Worm (Caenorhabditis elegans) whole organism, young adult: Measurements from ENCODE around the gene C27H6.8.
A peak's percentile ranks its signal among the peaks of the same experiment; 100 is the strongest.

Experiments used
- F52B5.7 ChIP-seq: sonication (generic microtip); optimal IDR thresholded peaks from 2 replicates; lab custom pipeline; 2016; ENCODE audit warnings: mild to moderate bottlenecking, missing genetic modification characterization, missing compliant biosample characterization
- K11D2.4 ChIP-seq: fragments of 200-800 bp; sonication (Bioruptor generic); IDR thresholded peaks from 2 replicates; pipeline ENCODE4 v1.3.6; 2022; ENCODE audit warnings: missing genetic modification reagents, missing genetic modification characterization, missing compliant biosample characterization
- K12H6.12 ChIP-seq: fragments of 200-800 bp; sonication (Bioruptor generic); optimal IDR thresholded peaks from 2 replicates; lab custom pipeline; 2018; ENCODE audit warnings: mild to moderate bottlenecking, missing genetic modification characterization, missing compliant biosample characterization
- Y53G8AR.9 ChIP-seq: fragments of 200-800 bp; sonication (Bioruptor generic); conservative IDR thresholded peaks from 2 replicates; pipeline ENCODE4 v1.3.6; 2022; ENCODE audit warnings: missing genetic modification reagents, missing genetic modification characterization, missing compliant biosample characterization
- Y67H2A.10 ChIP-seq: fragments of 200-800 bp; sonication (Bioruptor generic); conservative IDR thresholded peaks from 2 replicates; pipeline ENCODE4 v1.3.6; 2022; ENCODE audit warnings: missing genetic modification reagents, missing genetic modification characterization, missing compliant biosample characterization
- aptf-3 ChIP-seq: fragments of 200-800 bp; sonication (Bioruptor generic); IDR thresholded peaks from 2 replicates; pipeline ENCODE4 v1.3.6; 2022; ENCODE audit warnings: missing genetic modification characterization, missing compliant biosample characterization
- ccch-3 ChIP-seq: fragments of 200-800 bp; sonication (Bioruptor generic); optimal IDR thresholded peaks from 2 replicates; lab custom pipeline; 2018; ENCODE audit warnings: mild to moderate bottlenecking, missing genetic modification characterization, missing compliant biosample characterization
- cebp-1 ChIP-seq, 2 experiments: fragments of 200-800 bp in 1 of 2; sonication (Bioruptor generic) in 1 of 2; sonication (generic microtip) in 1 of 2; IDR thresholded peaks in 1 of 2; optimal IDR thresholded peaks in 1 of 2; 2 replicates each; pipeline versions ENCODE4 v1.3.6 to Lab custom; 2017 to 2022; ENCODE audit warnings: missing compliant biosample characterization in 2 of 2, missing genetic modification characterization in 2 of 2, mild to moderate bottlenecking in 1 of 2, missing genetic modification reagents in 1 of 2, moderate library complexity in 1 of 2
- ceh-100 ChIP-seq: fragments of 200-800 bp; sonication (Bioruptor generic); IDR thresholded peaks from 2 replicates; pipeline ENCODE4 v1.3.6; 2022; ENCODE audit warnings: missing genetic modification reagents, missing genetic modification characterization, missing compliant biosample characterization
- ceh-27 ChIP-seq: fragments of 200-800 bp; sonication (Bioruptor generic); optimal IDR thresholded peaks from 2 replicates; lab custom pipeline; 2018; ENCODE audit warnings: mild to moderate bottlenecking, missing genetic modification characterization, moderate library complexity, missing compliant biosample characterization
- ceh-40 ChIP-seq: fragments of 200-800 bp; sonication (Bioruptor generic); IDR thresholded peaks from 2 replicates; pipeline ENCODE4 v1.3.6; 2022; ENCODE audit warnings: missing genetic modification characterization, missing compliant biosample characterization
- ceh-58 ChIP-seq: fragments of 200-800 bp; sonication (Bioruptor generic); IDR thresholded peaks from 2 replicates; pipeline ENCODE4 v1.3.6; 2022; ENCODE audit warnings: missing genetic modification characterization, missing compliant biosample characterization
- chd-7 ChIP-seq: sonication (generic microtip); optimal IDR thresholded peaks from 2 replicates; lab custom pipeline; 2016; ENCODE audit warnings: mild to moderate bottlenecking, missing genetic modification characterization, moderate library complexity, missing compliant biosample characterization
- die-1 ChIP-seq: sonication (generic microtip); optimal IDR thresholded peaks from 2 replicates; lab custom pipeline; 2016; ENCODE audit warnings: missing genotype, mild to moderate bottlenecking, missing genetic modification characterization, missing compliant biosample characterization
- ekl-4 ChIP-seq: fragments of 200-800 bp; sonication (Bioruptor generic); IDR thresholded peaks from 2 replicates; pipeline ENCODE4 v1.3.6; 2022; ENCODE audit warnings: missing genetic modification reagents, missing genetic modification characterization, missing compliant biosample characterization
- ets-4 ChIP-seq: fragments of 200-800 bp; sonication (Bioruptor generic); optimal IDR thresholded peaks from 2 replicates; lab custom pipeline; 2018; ENCODE audit warnings: mild to moderate bottlenecking, missing genetic modification characterization, missing compliant biosample characterization
- hlh-12 ChIP-seq: sonication (generic microtip); optimal IDR thresholded peaks from 2 replicates; lab custom pipeline; 2016; ENCODE audit warnings: missing genetic modification characterization, missing compliant biosample characterization
- hlh-26 ChIP-seq: fragments of 200-800 bp; sonication (Bioruptor generic); conservative IDR thresholded peaks from 2 replicates; pipeline ENCODE4 v1.3.6; 2022; ENCODE audit warnings: missing genetic modification reagents, missing genetic modification characterization, missing compliant biosample characterization
- hmg-1.2 ChIP-seq: fragments of 200-800 bp; sonication (Bioruptor generic); IDR thresholded peaks from 2 replicates; pipeline ENCODE4 v1.3.6; 2022; ENCODE audit warnings: missing genetic modification reagents, missing genetic modification characterization, missing compliant biosample characterization
- hmg-20 ChIP-seq: fragments of 200-800 bp; sonication (Bioruptor generic); IDR thresholded peaks from 2 replicates; pipeline ENCODE4 v1.3.6; 2022; ENCODE audit warnings: missing genetic modification reagents, missing genetic modification characterization, missing compliant biosample characterization
- hrde-1 ChIP-seq: sonication (generic microtip); optimal IDR thresholded peaks from 2 replicates; lab custom pipeline; 2016; ENCODE audit warnings: missing genetic modification characterization, mild to moderate bottlenecking, missing compliant biosample characterization, moderate library complexity, missing genotype, missing genetic modification reagents, borderline replicate concordance
- lin-40 ChIP-seq: sonication (generic microtip); optimal IDR thresholded peaks from 2 replicates; lab custom pipeline; 2016; ENCODE audit warnings: missing genetic modification characterization, mild to moderate bottlenecking, missing compliant biosample characterization, missing genotype, missing genetic modification reagents
- lir-1 ChIP-seq: fragments of 200-800 bp; sonication (Bioruptor generic); conservative IDR thresholded peaks from 2 replicates; pipeline ENCODE4 v1.3.6; 2022; ENCODE audit warnings: missing genetic modification reagents, missing genetic modification characterization, missing compliant biosample characterization
- madf-6 ChIP-seq: fragments of 200-800 bp; sonication (Bioruptor generic); IDR thresholded peaks from 2 replicates; pipeline ENCODE4 v1.3.6; 2022; ENCODE audit warnings: missing genetic modification reagents, missing genetic modification characterization, missing compliant biosample characterization
- mel-28 ChIP-seq: sonication (generic microtip); optimal IDR thresholded peaks from 2 replicates; lab custom pipeline; 2016; ENCODE audit warnings: borderline replicate concordance, mild to moderate bottlenecking, missing genetic modification characterization, missing compliant biosample characterization
- mes-4 ChIP-seq: sonication (generic microtip); optimal IDR thresholded peaks from 2 replicates; lab custom pipeline; 2016; ENCODE audit warnings: missing genotype, missing genetic modification characterization, missing compliant biosample characterization
- nfyb-1 ChIP-seq: fragments of 200-800 bp; sonication (Bioruptor generic); IDR thresholded peaks from 2 replicates; pipeline ENCODE4 v1.3.6; 2022; ENCODE audit warnings: missing genetic modification reagents, missing genetic modification characterization, missing compliant biosample characterization
- nhr-120 ChIP-seq: fragments of 200-800 bp; sonication (Bioruptor generic); IDR thresholded peaks from 2 replicates; pipeline ENCODE4 v1.3.6; 2022; ENCODE audit warnings: missing genetic modification characterization, missing compliant biosample characterization
- nhr-90 ChIP-seq: sonication (generic microtip); optimal IDR thresholded peaks from 2 replicates; lab custom pipeline; 2016; ENCODE audit warnings: missing genotype, mild to moderate bottlenecking, missing genetic modification characterization, missing compliant biosample characterization
- pbrm-1 ChIP-seq: fragments of 200-800 bp; sonication (Bioruptor generic); IDR thresholded peaks from 2 replicates; pipeline ENCODE4 v1.3.6; 2022; ENCODE audit warnings: missing genetic modification reagents, missing genetic modification characterization, missing compliant biosample characterization
- sea-2 ChIP-seq: fragments of 200-800 bp; sonication (Bioruptor generic); IDR thresholded peaks from 2 replicates; pipeline ENCODE4 v1.3.6; 2022; ENCODE audit warnings: missing genetic modification characterization, missing compliant biosample characterization
- snpc-1.1 ChIP-seq: sonication (generic microtip); optimal IDR thresholded peaks from 2 replicates; lab custom pipeline; 2017; ENCODE audit warnings: missing genetic modification characterization, mild to moderate bottlenecking, missing compliant biosample characterization, antibody characterized with exemption, moderate library complexity, missing genotype, missing genetic modification reagents; ENCODE audit not compliant: insufficient read depth
- snpc-1.3 ChIP-seq: sonication (generic microtip); optimal IDR thresholded peaks from 2 replicates; lab custom pipeline; 2017; ENCODE audit warnings: missing genetic modification characterization, mild to moderate bottlenecking, missing compliant biosample characterization, antibody characterized with exemption, moderate library complexity, missing genotype, missing genetic modification reagents; ENCODE audit not compliant: insufficient read depth
- snpc-4 ChIP-seq, 5 experiments: fragments of 150-350 bp in 1 of 5; sonication (generic microtip) in 4 of 5; optimal IDR thresholded peaks; 2 replicates each; lab custom pipeline; 2014 to 2018; ENCODE audit warnings: missing genetic modification characterization in 5 of 5, missing biosample characterization in 3 of 5, antibody characterized with exemption in 2 of 5, mild to moderate bottlenecking in 2 of 5, missing compliant biosample characterization in 2 of 5, missing genotype in 2 of 5, moderate library complexity in 2 of 5, missing genetic modification reagents in 1 of 5
- somi-1 ChIP-seq: fragments of 200-800 bp; sonication (Bioruptor generic); optimal IDR thresholded peaks from 2 replicates; lab custom pipeline; 2018; ENCODE audit warnings: mild to moderate bottlenecking, missing genetic modification characterization, missing compliant biosample characterization
- ztf-25 ChIP-seq: fragments of 200-800 bp; sonication (Bioruptor generic); IDR thresholded peaks from 2 replicates; pipeline ENCODE4 v1.3.6; 2022; ENCODE audit warnings: missing genetic modification reagents, missing genetic modification characterization, missing compliant biosample characterization
- ztf-3 ChIP-seq: fragments of 200-800 bp; sonication (Bioruptor generic); optimal IDR thresholded peaks from 2 replicates; lab custom pipeline; 2018; ENCODE audit warnings: mild to moderate bottlenecking, missing genetic modification characterization, missing compliant biosample characterization

C27H6.8 gene

ce11 chrV:9987688-9988087 is at the start of gene C27H6.8:
Gene C27H6.8 (minus strand): TSS chrV:9987788.
- TF ChIP-seq snpc-4 (GFP tag; optimal IDR thresholded peaks at IDR 0.05; lab: Kevin White, UChicago) = no peak
- TF ChIP-seq snpc-4 (tag; optimal IDR thresholded peaks at IDR 0.05; lab: Kevin White, UChicago) = no peak
- TF ChIP-seq snpc-1.3 = no peak
- TF ChIP-seq F52B5.7 (tag; lab: Kevin White, UChicago) = no peak
- TF ChIP-seq nhr-120 = no peak
- no peak for TF ChIP-seq hlh-26 (GFP tag; lab: Robert Waterston, UW)
- TF ChIP-seq ekl-4 (GFP tag; lab: Robert Waterston, UW) = no peak
- TF ChIP-seq ceh-58 (GFP tag; lab: Robert Waterston, UW) = no peak
- TF ChIP-seq ccch-3 = no peak
- TF ChIP-seq hmg-20 (GFP tag; lab: Robert Waterston, UW) = no peak
- no peak for TF ChIP-seq mel-28 (tag; lab: Kevin White, UChicago)
- no peak for TF ChIP-seq snpc-1.1
- no peak for TF ChIP-seq chd-7 (tag; lab: Kevin White, UChicago)
- no peak for TF ChIP-seq cebp-1 (GFP tag; IDR thresholded peaks at IDR 0.05; lab: Robert Waterston, UW)
- no peak for TF ChIP-seq cebp-1 (tag; optimal IDR thresholded peaks at IDR 0.05; lab: Kevin White, UChicago)
- no peak for TF ChIP-seq hlh-12 (tag; lab: Kevin White, UChicago)
- TF ChIP-seq Y67H2A.10 (GFP tag; lab: Robert Waterston, UW) = no peak
- no peak for TF ChIP-seq ets-4 (GFP tag; lab: Kevin White, UChicago)
- TF ChIP-seq, all 124 proteins: peak for 0

ce11 chrV:10037040-10037439 is 49.5 kb upstream of the C27H6.8 start, which contains the start of gene F57A8.1:
Gene F57A8.1 (plus strand): TSS chrV:10037340.
- TF ChIP-seq somi-1 (GFP tag; lab: Kevin White, UChicago) = no peak
- TF ChIP-seq hmg-1.2 (GFP tag; lab: Robert Waterston, UW) = no peak
- no peak for TF ChIP-seq pbrm-1
- no peak for TF ChIP-seq madf-6 (GFP tag; lab: Robert Waterston, UW)
- no peak for TF ChIP-seq ztf-25 (GFP tag; lab: Robert Waterston, UW)
- TF ChIP-seq aptf-3 (GFP tag; lab: Robert Waterston, UW) = no peak
- no peak for TF ChIP-seq lir-1 (GFP tag; lab: Robert Waterston, UW)
- TF ChIP-seq ceh-27 (GFP tag; lab: Kevin White, UChicago) = no peak
- TF ChIP-seq ztf-3 (GFP tag; lab: Kevin White, UChicago) = no peak
- no peak for TF ChIP-seq sea-2 (GFP tag; lab: Robert Waterston, UW)
- no peak for TF ChIP-seq K11D2.4 (GFP tag; lab: Robert Waterston, UW)
- no peak for TF ChIP-seq hrde-1 (tag; lab: Kevin White, UChicago)

DNA sequence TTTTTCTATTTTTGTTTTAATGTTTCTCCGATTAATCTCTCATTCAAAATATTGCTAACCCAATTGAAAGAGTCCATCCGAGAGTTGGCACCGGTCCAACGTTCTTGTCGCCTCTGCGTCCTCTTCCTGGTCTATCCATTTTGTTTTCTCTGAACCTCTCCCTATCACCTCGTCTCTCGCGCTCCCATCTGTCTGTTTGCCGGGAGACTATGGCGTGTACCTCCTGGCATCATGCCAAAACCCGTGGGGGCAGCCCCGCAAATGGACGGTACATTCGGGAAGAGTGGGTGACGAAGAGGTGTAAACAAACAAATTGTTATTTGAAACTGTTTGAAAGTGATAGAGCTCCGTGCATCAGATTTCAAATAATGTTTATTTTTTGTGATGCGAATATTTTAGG is 48.7 kb upstream of the C27H6.8 start, which contains the start of gene T06E8.2:
TSS of gene T06E8.2 (minus strand) at position 139 of the 400 bp plus-strand sequence.
- TF ChIP-seq cebp-1 (GFP tag; IDR thresholded peaks at IDR 0.05; lab: Robert Waterston, UW) (no peak), cebp-1 (tag; optimal IDR thresholded peaks at IDR 0.05; lab: Kevin White, UChicago) (peak; percentile 12), somi-1 (GFP tag; lab: Kevin White, UChicago) (peak; percentile 66), nfyb-1 (GFP tag; lab: Robert Waterston, UW) (no peak), nhr-90 (tag; lab: Kevin White, UChicago) (no peak), chd-7 (tag; lab: Kevin White, UChicago) (peak; percentile 52), Y53G8AR.9 (0 out of 2 replicates have a peak, but pooled peaks have one; percentile 31), lin-40 (tag; lab: Kevin White, UChicago) (peak; percentile 26), K12H6.12 (tag; lab: Kevin White, UChicago) (peak; percentile 31), mes-4 (tag; lab: Kevin White, UChicago) (no peak), ceh-100 (GFP tag; lab: Robert Waterston, UW) (no peak), ceh-40 (GFP tag; lab: Robert Waterston, UW) (no peak), hmg-1.2 (GFP tag; lab: Robert Waterston, UW) (peak; percentile 61; the same call in 1 of the 2 replicates), die-1 (tag; lab: Kevin White, UChicago) (peak; percentile 11)
